Worm (Caenorhabditis elegans) whole organism, L4 larva: Measurements from ENCODE around the gene col-162.

ENCODE experiments used
- R02D3.7 ChIP-seq: fragments of 150-350 bp; sonication (generic microtip); optimal IDR thresholded peaks from 3 replicates; lab custom pipeline; 2014; ENCODE audit warnings: missing biosample characterization, missing genetic modification characterization
- ama-1 ChIP-seq: fragments of 150-350 bp; optimal IDR thresholded peaks from 2 replicates; lab custom pipeline; 2014; ENCODE audit warnings: inconsistent platforms, mixed read lengths
- nhr-237 ChIP-seq: sonication (generic microtip); optimal IDR thresholded peaks from 2 replicates; lab custom pipeline; 2017; ENCODE audit warnings: missing biosample characterization, missing genetic modification characterization
- nhr-77 ChIP-seq: fragments of 150-350 bp; optimal IDR thresholded peaks from 2 replicates; lab custom pipeline; 2014; ENCODE audit warnings: missing biosample characterization, missing genetic modification characterization

ce11 chrV:13410688-13411087 is 31.1 kb upstream of the col-162 start, which contains the start of gene F53F1.4:
- TF ChIP-seq nhr-237 (tag; lab: Kevin White, UChicago) (no peak), ama-1 (lab: Kevin White, UChicago) (no peak), nhr-77 (tag; lab: Kevin White, UChicago) (no peak), R02D3.7 (tag; lab: Kevin White, UChicago) (no peak)
